Fruit fly (Drosophila melanogaster): ENCODE measurements around the gene CG14717.

CG14717 gene

dm6 chr3R:11649449-11649848, 46.9 kb upstream of the CG14717 start:
- TF ChIP-seq z (GFP tag; IDR thresholded peaks at IDR 0.05): peak; percentile 53; the same call in 1 of the 3 replicates
- TF ChIP-seq Blimp-1 (GFP tag; optimal IDR thresholded peaks at IDR 0.05): peak; percentile 86
- TF ChIP-seq ems (GFP tag; optimal IDR thresholded peaks at IDR 0.05): peak; percentile 96
- TF ChIP-seq CG7271 (tag; optimal IDR thresholded peaks at IDR 0.05): peak; percentile 21
- peak; percentile 98 for TF ChIP-seq CG11456 (GFP tag; IDR thresholded peaks at IDR 0.05)
- TF ChIP-seq croc (GFP tag; conservative IDR thresholded peaks at IDR 0.05): peak; percentile 82
- peak; percentile 54 for TF ChIP-seq fd102C (GFP tag; optimal IDR thresholded peaks at IDR 0.05)
- TF ChIP-seq CG31441 (GFP tag; IDR thresholded peaks at IDR 0.05): peak; percentile 88
- TF ChIP-seq da (GFP tag; optimal IDR thresholded peaks at IDR 0.05): peak; percentile 95
- TF ChIP-seq CG6813 (GFP tag; optimal IDR thresholded peaks at IDR 0.05): peak; percentile 93
- peak; percentile 92 for TF ChIP-seq CG18764 (GFP tag; optimal IDR thresholded peaks at IDR 0.05)
- peak; percentile 59; the same call in 1 of the 2 replicates for TF ChIP-seq CG4360 (GFP tag; IDR thresholded peaks at IDR 0.05)
- peak; percentile 98 for TF ChIP-seq CG15269 (tag; optimal IDR thresholded peaks at IDR 0.05)
- TF ChIP-seq Opbp (GFP tag; IDR thresholded peaks at IDR 0.05; ENCODE audit: partially characterized antibody): no peak
- TF ChIP-seq CG15696 (tag; optimal IDR thresholded peaks at IDR 0.05): peak; percentile 83
- peak; percentile 97 for TF ChIP-seq row (GFP tag; IDR thresholded peaks at IDR 0.05)
- peak; percentile 96 for TF ChIP-seq CG6175 (GFP tag; IDR thresholded peaks at IDR 0.05)
- peak; percentile 98 for TF ChIP-seq Dbx (GFP tag; IDR thresholded peaks at IDR 0.05)
- peak; percentile 94 for TF ChIP-seq tio (GFP tag; optimal IDR thresholded peaks at IDR 0.05)
- TF ChIP-seq Elba2 (GFP tag; optimal IDR thresholded peaks at IDR 0.05): peak; percentile 31
- no peak for TF ChIP-seq HLH4C (GFP tag; IDR thresholded peaks at IDR 0.05; ENCODE audit: partially characterized antibody)
- TF ChIP-seq sug (tag; optimal IDR thresholded peaks at IDR 0.05): peak; percentile 96
- peak; percentile 54; the same call in 1 of the 4 replicates for TF ChIP-seq chinmo (GFP tag; IDR thresholded peaks at IDR 0.05; ENCODE audit: partially characterized antibody)
- peak; percentile 96 for TF ChIP-seq CG13424 (tag; optimal IDR thresholded peaks at IDR 0.05)
- peak; percentile 93 for TF ChIP-seq scrt (GFP tag; optimal IDR thresholded peaks at IDR 0.05)
- peak; percentile 80 for TF ChIP-seq CG6683 (GFP tag; optimal IDR thresholded peaks at IDR 0.05)
- peak; percentile 95 for TF ChIP-seq CG17612 (GFP tag; IDR thresholded peaks at IDR 0.05)
- TF ChIP-seq CG15011 (GFP tag; optimal IDR thresholded peaks at IDR 0.05): peak; percentile 91
- TF ChIP-seq sc (optimal IDR thresholded peaks at IDR 0.05): no peak
- TF ChIP-seq sc (GFP tag; optimal IDR thresholded peaks at IDR 0.05): peak; percentile 66
- peak; percentile 90 for TF ChIP-seq Hmx (GFP tag; optimal IDR thresholded peaks at IDR 0.05)
- no peak for TF ChIP-seq pita (GFP tag; optimal IDR thresholded peaks at IDR 0.05)
- TF ChIP-seq C15 (GFP tag; IDR thresholded peaks at IDR 0.05): peak; percentile 93
- TF ChIP-seq insv (GFP tag; optimal IDR thresholded peaks at IDR 0.05): no peak
- peak; percentile 95 for TF ChIP-seq CG4854 (GFP tag; optimal IDR thresholded peaks at IDR 0.05)
- TF ChIP-seq emc (GFP tag; optimal IDR thresholded peaks at IDR 0.05): peak; percentile 94
- TF ChIP-seq Rx (GFP tag; IDR thresholded peaks at IDR 0.05): peak; percentile 97
- TF ChIP-seq CG11696 (GFP tag; IDR thresholded peaks at IDR 0.05): peak; percentile 92
- peak; percentile 97 for TF ChIP-seq Fer3 (tag; optimal IDR thresholded peaks at IDR 0.05)
- peak; percentile 97 for TF ChIP-seq tgo (GFP tag; IDR thresholded peaks at IDR 0.05)
- TF ChIP-seq Sox100B (GFP tag; optimal IDR thresholded peaks at IDR 0.05): peak; percentile 91
- TF ChIP-seq Mrtf (GFP tag; IDR thresholded peaks at IDR 0.05): peak; percentile 97
- TF ChIP-seq CG3726 (GFP tag; IDR thresholded peaks at IDR 0.05): peak; percentile 93; the same call in 2 of the 3 replicates
- TF ChIP-seq CG8924 (tag; optimal IDR thresholded peaks at IDR 0.05): peak; percentile 92
- peak; percentile 74 for TF ChIP-seq CG15073 (GFP tag; optimal IDR thresholded peaks at IDR 0.05)
- TF ChIP-seq CG17385 (GFP tag; optimal IDR thresholded peaks at IDR 0.05): peak; percentile 93
- TF ChIP-seq Bteb2 (GFP tag; optimal IDR thresholded peaks at IDR 0.05): peak; percentile 96
- TF ChIP-seq Doc3 (GFP tag; IDR thresholded peaks at IDR 0.05; ENCODE audit: partially characterized antibody): no peak
- peak; percentile 79 for TF ChIP-seq CG1529 (GFP tag; optimal IDR thresholded peaks at IDR 0.05)
- TF ChIP-seq nau (GFP tag; optimal IDR thresholded peaks at IDR 0.05): peak; percentile 88
- TF ChIP-seq wor (GFP tag; IDR thresholded peaks at IDR 0.05): peak; percentile 91
